Fruit fly (Drosophila melanogaster) whole organism, embryonic: Measurements from ENCODE around the gene CG11374.

Experiments
- Abd-B ChIP-seq: fragments of 200-800 bp; sonication (Bioruptor generic); optimal IDR thresholded peaks from 2 replicates; lab custom pipeline; 2018; ENCODE audit warnings: missing biosample characterization, mild to moderate bottlenecking, missing genetic modification characterization, moderate library complexity
- C15 ChIP-seq: fragments of 200-800 bp; sonication (Bioruptor generic); IDR thresholded peaks from 3 replicates; pipeline ENCODE4 v1.3.6; 2022; ENCODE audit warnings: missing biosample characterization, missing genetic modification characterization
- CG10366 ChIP-seq: fragments of 200-800 bp; sonication (Bioruptor generic); IDR thresholded peaks from 2 replicates; pipeline ENCODE4 v1.3.6; 2022; ENCODE audit warnings: missing biosample characterization, missing genetic modification characterization
- CG11093 ChIP-seq: fragments of 200-800 bp; sonication (Bioruptor generic); IDR thresholded peaks from 3 replicates; pipeline ENCODE4 v1.3.6; 2022; ENCODE audit warnings: missing biosample characterization, missing genetic modification characterization
- CG12071 ChIP-seq: fragments of 200-800 bp; sonication (Bioruptor generic); optimal IDR thresholded peaks from 3 replicates; lab custom pipeline; 2018; ENCODE audit warnings: missing biosample characterization, mild to moderate bottlenecking, missing genetic modification characterization
- CG13296 ChIP-seq: fragments of 200-800 bp; sonication (Bioruptor generic); optimal IDR thresholded peaks from 3 replicates; lab custom pipeline; 2018; ENCODE audit warnings: missing biosample characterization, mild to moderate bottlenecking, missing genetic modification characterization
- CG15269 ChIP-seq: fragments of 200-800 bp; sonication (Bioruptor generic); optimal IDR thresholded peaks from 2 replicates; lab custom pipeline; 2018; ENCODE audit warnings: missing biosample characterization, mild to moderate bottlenecking, missing genetic modification characterization, moderate library complexity
- CG16779 ChIP-seq: fragments of 200-800 bp; sonication (Bioruptor generic); IDR thresholded peaks from 2 replicates; pipeline ENCODE4 v1.3.6; 2022; ENCODE audit warnings: missing biosample characterization, missing genetic modification characterization
- CG17385 ChIP-seq: fragments of 200-800 bp; sonication (Bioruptor generic); optimal IDR thresholded peaks from 3 replicates; lab custom pipeline; 2018; ENCODE audit warnings: missing biosample characterization, mild to moderate bottlenecking, missing genetic modification characterization
- CG2678 ChIP-seq: fragments of 200-800 bp; sonication (Bioruptor generic); optimal IDR thresholded peaks from 3 replicates; lab custom pipeline; 2019; ENCODE audit warnings: missing biosample characterization, mild to moderate bottlenecking, missing genetic modification characterization, moderate library complexity
- CG2712 ChIP-seq: fragments of 200-800 bp; optimal IDR thresholded peaks from 3 replicates; lab custom pipeline; 2019; ENCODE audit warnings: missing biosample characterization, mild to moderate bottlenecking, missing genetic modification characterization, moderate library complexity
- CG3163 ChIP-seq: fragments of 200-800 bp; sonication (Bioruptor generic); optimal IDR thresholded peaks from 3 replicates; lab custom pipeline; 2016; ENCODE audit warnings: missing biosample characterization, missing genetic modification characterization
- CG32532 ChIP-seq: fragments of 200-800 bp; sonication (Bioruptor generic); IDR thresholded peaks from 2 replicates; pipeline ENCODE4 v1.3.6; 2022; ENCODE audit warnings: missing biosample characterization, missing genetic modification characterization
- CG33557 ChIP-seq: fragments of 200-800 bp; sonication (Bioruptor generic); optimal IDR thresholded peaks from 2 replicates; lab custom pipeline; 2019; ENCODE audit warnings: missing biosample characterization, mild to moderate bottlenecking, missing genetic modification characterization, moderate library complexity
- CG3407 ChIP-seq: fragments of 200-800 bp; sonication (Bioruptor generic); optimal IDR thresholded peaks from 2 replicates; lab custom pipeline; 2018; ENCODE audit warnings: missing biosample characterization, mild to moderate bottlenecking, missing genetic modification characterization
- CG3847 ChIP-seq: fragments of 200-800 bp; sonication (Bioruptor generic); IDR thresholded peaks from 2 replicates; pipeline ENCODE4 v1.3.6; 2022; ENCODE audit warnings: missing biosample characterization, missing genetic modification characterization
- CG4328 ChIP-seq: fragments of 200-800 bp; sonication (Bioruptor generic); optimal IDR thresholded peaks from 3 replicates; lab custom pipeline; 2017; ENCODE audit warnings: missing biosample characterization, missing genetic modification reagents, missing genetic modification characterization
- CG4424 ChIP-seq: fragments of 200-800 bp; sonication (Bioruptor generic); optimal IDR thresholded peaks from 3 replicates; lab custom pipeline; 2016; ENCODE audit warnings: missing biosample characterization, missing genetic modification characterization
- CG5180 ChIP-seq: fragments of 200-800 bp; sonication (Bioruptor generic); optimal IDR thresholded peaks from 3 replicates; lab custom pipeline; 2017; ENCODE audit warnings: missing biosample characterization, missing genetic modification characterization, mild to moderate bottlenecking, moderate library complexity, missing genetic modification reagents
- CG5245 ChIP-seq: fragments of 200-800 bp; sonication (Bioruptor generic); optimal IDR thresholded peaks from 3 replicates; lab custom pipeline; 2016; ENCODE audit warnings: missing biosample characterization, missing genetic modification characterization
- CG6254 ChIP-seq: fragments of 200-800 bp; sonication (Bioruptor generic); optimal IDR thresholded peaks from 3 replicates; lab custom pipeline; 2017; ENCODE audit warnings: mild to moderate bottlenecking, missing biosample characterization, missing genetic modification reagents, missing genetic modification characterization
- CG6683 ChIP-seq: fragments of 200-800 bp; sonication (Bioruptor generic); optimal IDR thresholded peaks from 2 replicates; lab custom pipeline; 2017; ENCODE audit warnings: missing biosample characterization, mild to moderate bottlenecking, missing genetic modification characterization, missing genetic modification reagents
- CG7271 ChIP-seq: fragments of 200-800 bp; sonication (Bioruptor generic); optimal IDR thresholded peaks from 2 replicates; lab custom pipeline; 2018; ENCODE audit warnings: missing biosample characterization, mild to moderate bottlenecking, missing genetic modification characterization, moderate library complexity
- CG7839 ChIP-seq: fragments of 200-800 bp; sonication (Bioruptor generic); optimal IDR thresholded peaks from 3 replicates; lab custom pipeline; 2018; ENCODE audit warnings: missing biosample characterization, mild to moderate bottlenecking, missing genetic modification characterization, moderate library complexity
- CG8281 ChIP-seq: fragments of 200-800 bp; sonication (Bioruptor generic); optimal IDR thresholded peaks from 2 replicates; lab custom pipeline; 2018; ENCODE audit warnings: missing biosample characterization, mild to moderate bottlenecking, missing genetic modification characterization, moderate library complexity
- CG9932 ChIP-seq: fragments of 200-800 bp; sonication (Bioruptor generic); IDR thresholded peaks from 2 replicates; pipeline ENCODE4 v1.3.6; 2022; ENCODE audit warnings: missing biosample characterization, missing genetic modification characterization
- HmgD ChIP-seq: fragments of 200-800 bp; sonication (Bioruptor generic); optimal IDR thresholded peaks from 3 replicates; lab custom pipeline; 2016; ENCODE audit warnings: missing biosample characterization, missing genetic modification characterization
- Hr51 ChIP-seq, 2 experiments: fragments of 200-800 bp; sonication (Bioruptor generic); optimal IDR thresholded peaks; 2 replicates in 1 of 2; 3 replicates in 1 of 2; lab custom pipeline; 2016 to 2018; ENCODE audit warnings: missing biosample characterization in 2 of 2, missing genetic modification characterization in 2 of 2, mild to moderate bottlenecking in 1 of 2, moderate library complexity in 1 of 2
- MBD-R2 ChIP-seq: fragments of 200-800 bp; sonication (Bioruptor generic); IDR thresholded peaks from 2 replicates; pipeline ENCODE4 v1.3.6; 2022; ENCODE audit warnings: missing biosample characterization, missing genetic modification characterization
- Mrtf ChIP-seq: fragments of 200-800 bp; sonication (Bioruptor generic); IDR thresholded peaks from 3 replicates; pipeline ENCODE4 v1.3.6; 2022; ENCODE audit warnings: missing biosample characterization, missing genetic modification characterization
- PHDP ChIP-seq: fragments of 200-800 bp; sonication (Bioruptor generic); optimal IDR thresholded peaks from 3 replicates; lab custom pipeline; 2018; ENCODE audit warnings: missing biosample characterization, mild to moderate bottlenecking, missing genetic modification characterization, moderate library complexity
- Trl ChIP-seq, 3 experiments: fragments of >200 bp in 2 of 3; fragments of 200-800 bp in 1 of 3; sonication (Bioruptor generic) in 1 of 3; optimal IDR thresholded peaks; 2 replicates in 1 of 3; 3 replicates in 2 of 3; lab custom pipeline; 2016 to 2017; ENCODE audit warnings: missing biosample characterization in 1 of 3, missing genetic modification characterization in 1 of 3
- Xbp1 ChIP-seq: fragments of 200-800 bp; sonication (Bioruptor generic); optimal IDR thresholded peaks from 3 replicates; lab custom pipeline; 2016; ENCODE audit warnings: missing biosample characterization, mild to moderate bottlenecking, missing genetic modification characterization
- ara ChIP-seq: fragments of 200-800 bp; sonication (Bioruptor generic); IDR thresholded peaks from 2 replicates; pipeline ENCODE4 v1.3.6; 2022; ENCODE audit warnings: missing biosample characterization, missing genetic modification characterization
- bsh ChIP-seq, 2 experiments: fragments of 200-800 bp; sonication (Bioruptor generic); optimal IDR thresholded peaks; 2 replicates each; lab custom pipeline; 2017 to 2018; ENCODE audit warnings: mild to moderate bottlenecking in 2 of 2, missing biosample characterization in 2 of 2, missing genetic modification characterization in 2 of 2, moderate library complexity in 1 of 2
- chm ChIP-seq: fragments of 200-800 bp; sonication (Bioruptor generic); IDR thresholded peaks from 2 replicates; pipeline ENCODE4 v1.3.6; 2022; ENCODE audit warnings: missing biosample characterization, missing genetic modification characterization
- crc ChIP-seq: fragments of 200-800 bp; sonication (Bioruptor generic); optimal IDR thresholded peaks from 2 replicates; lab custom pipeline; 2016; ENCODE audit warnings: missing biosample characterization, missing genetic modification characterization
- crol ChIP-seq: fragments of 200-800 bp; sonication (Bioruptor generic); IDR thresholded peaks from 2 replicates; pipeline ENCODE4 v1.3.6; 2022; ENCODE audit warnings: missing biosample characterization, missing genetic modification characterization
- fd64A ChIP-seq: fragments of 200-800 bp; sonication (Bioruptor generic); optimal IDR thresholded peaks from 3 replicates; lab custom pipeline; 2018; ENCODE audit warnings: missing biosample characterization, mild to moderate bottlenecking, missing genetic modification characterization
- gro ChIP-seq: fragments of 200-800 bp; sonication (Bioruptor generic); optimal IDR thresholded peaks from 2 replicates; lab custom pipeline; 2016; ENCODE audit warnings: missing biosample characterization, missing genetic modification characterization
- gsb-n ChIP-seq: fragments of 200-800 bp; sonication (Bioruptor generic); optimal IDR thresholded peaks from 3 replicates; lab custom pipeline; 2018; ENCODE audit warnings: missing biosample characterization, mild to moderate bottlenecking, missing genetic modification characterization
- hbn ChIP-seq: fragments of 200-800 bp; sonication (Bioruptor generic); IDR thresholded peaks from 2 replicates; pipeline ENCODE4 v1.3.6; 2022; ENCODE audit warnings: missing biosample characterization, missing genetic modification characterization; ENCODE audit not compliant: partially characterized antibody
- jing ChIP-seq: fragments of 200-800 bp; sonication (Bioruptor generic); optimal IDR thresholded peaks from 2 replicates; lab custom pipeline; 2018; ENCODE audit warnings: missing biosample characterization, mild to moderate bottlenecking, missing genetic modification characterization
- ken ChIP-seq: fragments of 200-800 bp; sonication (Bioruptor generic); IDR thresholded peaks from 3 replicates; pipeline ENCODE4 v1.3.6; 2022; ENCODE audit warnings: missing biosample characterization, missing genetic modification characterization
- mld ChIP-seq: fragments of 200-800 bp; sonication (Bioruptor generic); IDR thresholded peaks from 3 replicates; pipeline ENCODE4 v1.3.6; 2022; ENCODE audit warnings: missing biosample characterization, missing genetic modification characterization; ENCODE audit not compliant: partially characterized antibody
- nom ChIP-seq: fragments of 200-800 bp; sonication (Bioruptor generic); optimal IDR thresholded peaks from 2 replicates; lab custom pipeline; 2017; ENCODE audit warnings: missing biosample characterization, missing genetic modification characterization, mild to moderate bottlenecking, moderate library complexity, missing genetic modification reagents
- pros ChIP-seq: fragments of 200-800 bp; sonication (Bioruptor generic); optimal IDR thresholded peaks from 3 replicates; lab custom pipeline; 2019; ENCODE audit warnings: missing biosample characterization, mild to moderate bottlenecking, missing genetic modification characterization, moderate library complexity
- repo ChIP-seq: fragments of 200-800 bp; sonication (Bioruptor generic); optimal IDR thresholded peaks from 2 replicates; lab custom pipeline; 2016; ENCODE audit warnings: missing biosample characterization, missing genetic modification characterization
- sna ChIP-seq: fragments of 200-800 bp; sonication (Bioruptor generic); IDR thresholded peaks from 2 replicates; pipeline ENCODE4 v1.3.6; 2022; ENCODE audit warnings: missing biosample characterization, missing genetic modification characterization; ENCODE audit not compliant: partially characterized antibody
- sob ChIP-seq: fragments of 200-800 bp; sonication (Bioruptor generic); IDR thresholded peaks from 2 replicates; pipeline ENCODE4 v1.3.6; 2022; ENCODE audit warnings: missing biosample characterization, missing genetic modification characterization
- usp ChIP-seq: fragments of >200 bp; optimal IDR thresholded peaks from 2 replicates; lab custom pipeline; 2017; ENCODE audit warnings: missing biosample characterization, missing genetic modification characterization

Gene CG11374

DNA sequence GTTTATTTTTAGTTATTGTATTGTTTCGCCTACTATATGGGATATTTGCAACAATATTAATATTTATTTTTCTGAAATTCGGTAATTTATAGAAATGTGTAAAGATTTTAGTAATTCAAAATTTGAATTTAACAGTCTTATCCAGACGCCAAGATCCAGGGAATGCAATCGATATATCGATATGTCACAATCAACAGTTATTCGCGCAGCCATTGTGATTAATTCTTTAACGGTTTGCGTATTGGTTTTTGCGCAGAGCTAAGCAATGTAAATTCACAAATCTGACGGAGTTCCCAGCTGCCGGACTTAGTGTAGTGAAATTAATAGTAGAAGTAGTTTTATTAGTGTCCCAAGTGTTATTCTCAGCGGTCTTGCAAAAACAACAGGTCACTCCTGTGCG, 38.3 kb downstream of the CG11374 start, which contains the start of gene ND-15 (continued):
- TF ChIP-seq CG3847 = no peak
- TF ChIP-seq sna (GFP tag; lab: Robert Waterston, UW) = peak; percentile 67; the same call in 1 of the 2 replicates
- no peak for TF ChIP-seq pros (GFP tag; lab: Kevin White, UChicago)
- no peak for TF ChIP-seq bsh (GFP tag; optimal IDR thresholded peaks at IDR 0.05; lab: Kevin White, UChicago)
- TF ChIP-seq repo = no peak
- TF ChIP-seq MBD-R2 (GFP tag; lab: Robert Waterston, UW) = no peak
- peak; percentile 69; the same call in 2 of the 3 replicates for TF ChIP-seq mld (GFP tag; lab: Robert Waterston, UW)
- TF ChIP-seq CG5180 (GFP tag; lab: Kevin White, UChicago) = no peak
- TF ChIP-seq CG17385 (GFP tag; lab: Kevin White, UChicago) = no peak
- no peak for TF ChIP-seq CG5245 (GFP tag; lab: Kevin White, UChicago)
- no peak for TF ChIP-seq nom (GFP tag; lab: Kevin White, UChicago)
- TF ChIP-seq CG3163 (GFP tag; lab: Kevin White, UChicago) = no peak
- no peak for TF ChIP-seq crol (GFP tag; lab: Robert Waterston, UW)
- no peak for TF ChIP-seq CG32532 (GFP tag; lab: Robert Waterston, UW)
- no peak for TF ChIP-seq PHDP (tag; lab: Kevin White, UChicago)
- TF ChIP-seq CG12071 (GFP tag; lab: Kevin White, UChicago) = no peak
- no peak for TF ChIP-seq CG7839
- no peak for TF ChIP-seq Hr51 (GFP tag; optimal IDR thresholded peaks at IDR 0.05; lab: Kevin White, UChicago)
- no peak for TF ChIP-seq ken
- no peak for TF ChIP-seq chm
- TF ChIP-seq usp (GFP tag; lab: Kevin White, UChicago) = no peak
- no peak for TF ChIP-seq CG11093 (GFP tag; lab: Robert Waterston, UW)
- TF ChIP-seq CG9932 = no peak
- TF ChIP-seq jing (GFP tag; lab: Kevin White, UChicago) = no peak
- no peak for TF ChIP-seq Xbp1
- peak; percentile 30 for TF ChIP-seq CG2712 (tag; lab: Kevin White, UChicago)
- TF ChIP-seq CG4328 (GFP tag; lab: Kevin White, UChicago) = no peak
- TF ChIP-seq HmgD = no peak
- TF ChIP-seq CG33557 = no peak
- no peak for TF ChIP-seq CG7271 (tag; lab: Kevin White, UChicago)
- TF ChIP-seq hbn (GFP tag; lab: Robert Waterston, UW) = peak; percentile 58
- no peak for TF ChIP-seq C15 (GFP tag; lab: Robert Waterston, UW)
- no peak for TF ChIP-seq CG3407
- no peak for TF ChIP-seq CG4424 (GFP tag; lab: Kevin White, UChicago)
- TF ChIP-seq Abd-B (GFP tag; lab: Kevin White, UChicago) = no peak
- TF ChIP-seq CG13296 = no peak
- TF ChIP-seq CG6683 (GFP tag; lab: Kevin White, UChicago) = no peak
- no peak for TF ChIP-seq gro (GFP tag; lab: Kevin White, UChicago)
- no peak for TF ChIP-seq gsb-n (tag; lab: Kevin White, UChicago)
- no peak for TF ChIP-seq Mrtf
- 0 out of 2 replicates have a peak, but pooled peaks have one; percentile 15 for TF ChIP-seq sob (GFP tag; lab: Robert Waterston, UW)
- TF ChIP-seq CG6254 (GFP tag; lab: Kevin White, UChicago) = no peak
- TF ChIP-seq CG16779 (GFP tag; lab: Robert Waterston, UW) = no peak
- no peak for TF ChIP-seq Trl (optimal IDR thresholded peaks at IDR 0.05; lab: Kevin White, UChicago)
- no peak for TF ChIP-seq Trl (GFP tag; optimal IDR thresholded peaks at IDR 0.05; lab: Kevin White, UChicago)
- no peak for TF ChIP-seq CG8281 (tag; lab: Kevin White, UChicago)
- no peak for TF ChIP-seq crc (GFP tag; lab: Kevin White, UChicago)
- TF ChIP-seq fd64A (GFP tag; lab: Kevin White, UChicago) = no peak
- TF ChIP-seq CG15269 (tag; lab: Kevin White, UChicago) = no peak
- no peak for TF ChIP-seq ara
- TF ChIP-seq CG2678 (tag; lab: Kevin White, UChicago) = no peak
- no peak for TF ChIP-seq CG10366 (GFP tag; lab: Robert Waterston, UW)
